Fruit fly (Drosophila melanogaster): ENCODE measurements around the gene CG8578.

DNA sequence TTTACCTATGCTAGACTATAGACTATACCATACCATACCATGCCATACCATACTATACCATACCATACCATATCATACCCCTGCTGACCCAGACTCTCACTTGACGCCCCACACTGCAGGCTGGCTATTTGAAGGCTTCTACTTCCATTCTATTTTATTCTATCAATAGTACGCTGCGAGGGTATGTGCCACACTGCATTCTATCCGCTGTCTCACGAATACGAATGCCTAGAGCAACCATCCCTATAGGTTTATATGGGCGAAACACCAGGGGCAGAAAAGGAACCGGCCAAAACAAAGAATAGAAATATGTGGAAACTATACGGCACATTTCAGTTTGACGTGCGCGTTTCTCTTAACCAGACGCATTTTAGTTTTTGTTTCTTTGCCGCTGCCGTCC is 26.5 kb upstream of the CG8578 start:
- no peak for TF ChIP-seq Hr39 (GFP tag; optimal IDR thresholded peaks at IDR 0.05)
- no peak for TF ChIP-seq lz (GFP tag; optimal IDR thresholded peaks at IDR 0.05)
- TF ChIP-seq Eip93F (GFP tag; optimal IDR thresholded peaks at IDR 0.05), result no peak
- no peak for TF ChIP-seq CG6854 (GFP tag; optimal IDR thresholded peaks at IDR 0.05)
- TF ChIP-seq CG4318 (GFP tag; optimal IDR thresholded peaks at IDR 0.05), result no peak
- TF ChIP-seq CG10631 (GFP tag; optimal IDR thresholded peaks at IDR 0.05), result no peak
- no peak for TF ChIP-seq OdsH (GFP tag; optimal IDR thresholded peaks at IDR 0.05)
- TF ChIP-seq fd85E (GFP tag; optimal IDR thresholded peaks at IDR 0.05), result no peak
- TF ChIP-seq fkh (GFP tag; optimal IDR thresholded peaks at IDR 0.05), result no peak
- TF ChIP-seq Gug (GFP tag; IDR thresholded peaks at IDR 0.05), result no peak
- TF ChIP-seq eg (GFP tag; IDR thresholded peaks at IDR 0.05), result no peak
- TF ChIP-seq CG31627 (GFP tag; optimal IDR thresholded peaks at IDR 0.05), result no peak
- no peak for TF ChIP-seq CG6163 (GFP tag; IDR thresholded peaks at IDR 0.05)
- TF ChIP-seq CG10669 (GFP tag; optimal IDR thresholded peaks at IDR 0.05), result no peak

Measured in whole organism, prepupa.